Worm (Caenorhabditis elegans) whole organism, L3 larva: ENCODE data around the gene aars-1.

Source experiments
- aly-2 ChIP-seq: fragments of 150-350 bp; optimal IDR thresholded peaks from 2 replicates; lab custom pipeline; 2014; ENCODE audit warnings: missing biosample characterization, missing genetic modification characterization
- ama-1 ChIP-seq: fragments of 150-350 bp; optimal IDR thresholded peaks from 2 replicates; lab custom pipeline; 2018
- ceh-16 ChIP-seq: sonication (generic microtip); optimal IDR thresholded peaks from 2 replicates; lab custom pipeline; 2017; ENCODE audit warnings: missing biosample characterization, missing genetic modification characterization
- ceh-28 ChIP-seq: fragments of 150-350 bp; optimal IDR thresholded peaks from 2 replicates; lab custom pipeline; 2014; ENCODE audit warnings: missing biosample characterization, missing genetic modification reagents, missing genetic modification characterization
- ceh-82 ChIP-seq: fragments of 150-350 bp; optimal IDR thresholded peaks from 2 replicates; lab custom pipeline; 2014; ENCODE audit warnings: missing biosample characterization, missing genetic modification characterization
- egl-27 ChIP-seq: sonication (generic microtip); optimal IDR thresholded peaks from 4 replicates; lab custom pipeline; 2017; ENCODE audit warnings: missing biosample characterization, missing genetic modification reagents, missing genetic modification characterization
- elt-2 ChIP-seq: sonication (generic microtip); optimal IDR thresholded peaks from 2 replicates; lab custom pipeline; 2016; ENCODE audit warnings: missing genetic modification reagents, mild to moderate bottlenecking, missing genetic modification characterization, missing compliant biosample characterization
- elt-3 ChIP-seq, 3 experiments: fragments of 150-350 bp in 1 of 3; sonication (generic microtip) in 2 of 3; optimal IDR thresholded peaks; 2 replicates in 2 of 3; 4 replicates in 1 of 3; lab custom pipeline; 2014 to 2017; ENCODE audit warnings: missing biosample characterization in 3 of 3, missing genetic modification characterization in 3 of 3
- eor-1 ChIP-seq, 2 experiments: fragments of 150-350 bp; optimal IDR thresholded peaks; 2 replicates each; lab custom pipeline; 2014 to 2018; ENCODE audit warnings: missing biosample characterization in 2 of 2, missing genetic modification characterization in 2 of 2
- fos-1 ChIP-seq: fragments of 150-350 bp; optimal IDR thresholded peaks from 2 replicates; lab custom pipeline; 2014; ENCODE audit warnings: missing biosample characterization, missing genetic modification characterization
- jun-1 ChIP-seq: fragments of 150-350 bp; optimal IDR thresholded peaks from 2 replicates; lab custom pipeline; 2014; ENCODE audit warnings: missing biosample characterization, missing genetic modification reagents, missing genetic modification characterization
- lin-15B ChIP-seq: fragments of 150-350 bp; optimal IDR thresholded peaks from 2 replicates; lab custom pipeline; 2014; ENCODE audit warnings: missing biosample characterization, missing genetic modification characterization
- lin-39 ChIP-seq: fragments of 150-350 bp; optimal IDR thresholded peaks from 2 replicates; lab custom pipeline; 2018; ENCODE audit warnings: missing biosample characterization, missing genetic modification reagents, missing genetic modification characterization
- mdl-1 ChIP-seq: fragments of 150-350 bp; optimal IDR thresholded peaks from 2 replicates; lab custom pipeline; 2014; ENCODE audit warnings: missing biosample characterization, missing genetic modification characterization
- mml-1 ChIP-seq: fragments of 150-350 bp; sonication (generic microtip); optimal IDR thresholded peaks from 3 replicates; lab custom pipeline; 2014; ENCODE audit warnings: missing biosample characterization, missing genetic modification characterization
- nfya-1 ChIP-seq: sonication (generic microtip); optimal IDR thresholded peaks from 2 replicates; lab custom pipeline; 2017; ENCODE audit warnings: missing genetic modification characterization, mild to moderate bottlenecking, missing compliant biosample characterization, antibody characterized with exemption, moderate library complexity; ENCODE audit not compliant: insufficient read depth
- nhr-12 ChIP-seq: fragments of 150-350 bp; optimal IDR thresholded peaks from 2 replicates; lab custom pipeline; 2014; ENCODE audit warnings: missing biosample characterization, missing genetic modification characterization
- nhr-23 ChIP-seq: fragments of 150-350 bp; optimal IDR thresholded peaks from 2 replicates; lab custom pipeline; 2014; ENCODE audit warnings: missing biosample characterization, missing genetic modification reagents, missing genetic modification characterization
- nhr-237 ChIP-seq: fragments of 150-350 bp; optimal IDR thresholded peaks from 2 replicates; lab custom pipeline; 2014; ENCODE audit warnings: missing biosample characterization, missing genetic modification characterization
- nhr-25 ChIP-seq: sonication (generic microtip); optimal IDR thresholded peaks from 2 replicates; lab custom pipeline; 2017; ENCODE audit warnings: missing biosample characterization, missing genetic modification characterization
- nhr-28 ChIP-seq: fragments of 150-350 bp; optimal IDR thresholded peaks from 2 replicates; lab custom pipeline; 2014; ENCODE audit warnings: missing biosample characterization, missing genetic modification characterization
- nhr-43 ChIP-seq: sonication (generic microtip); optimal IDR thresholded peaks from 2 replicates; lab custom pipeline; 2016; ENCODE audit warnings: mild to moderate bottlenecking, missing genetic modification characterization, missing compliant biosample characterization; ENCODE audit not compliant: poor library complexity, severe bottlenecking
- nhr-67 ChIP-seq: fragments of 150-350 bp; optimal IDR thresholded peaks from 2 replicates; lab custom pipeline; 2014; ENCODE audit warnings: missing biosample characterization, missing genetic modification characterization
- nhr-76 ChIP-seq: fragments of 150-350 bp; sonication (generic microtip); optimal IDR thresholded peaks from 5 replicates; lab custom pipeline; 2014; ENCODE audit warnings: missing biosample characterization, missing genetic modification characterization
- nhr-77 ChIP-seq: fragments of 150-350 bp; optimal IDR thresholded peaks from 2 replicates; lab custom pipeline; 2014; ENCODE audit warnings: missing biosample characterization, missing genetic modification characterization
- pha-4 ChIP-seq: fragments of 150-350 bp; optimal IDR thresholded peaks from 2 replicates; lab custom pipeline; 2014; ENCODE audit warnings: missing biosample characterization, missing genetic modification reagents, missing genetic modification characterization
- skn-1 ChIP-seq: fragments of 150-350 bp; optimal IDR thresholded peaks from 2 replicates; lab custom pipeline; 2014; ENCODE audit warnings: missing biosample characterization, missing genetic modification characterization
- snpc-4 ChIP-seq: fragments of 150-350 bp; optimal IDR thresholded peaks from 2 replicates; lab custom pipeline; 2014; ENCODE audit warnings: missing biosample characterization, missing genetic modification characterization
- tbx-2 ChIP-seq: sonication (generic microtip); optimal IDR thresholded peaks from 2 replicates; lab custom pipeline; 2016; ENCODE audit warnings: mild to moderate bottlenecking, missing genetic modification characterization, missing compliant biosample characterization
- unc-62 ChIP-seq: fragments of 150-350 bp; sonication (generic microtip); optimal IDR thresholded peaks from 4 replicates; lab custom pipeline; 2014; ENCODE audit warnings: missing biosample characterization, missing genetic modification reagents, missing genetic modification characterization
- ztf-11 ChIP-seq: fragments of 150-350 bp; optimal IDR thresholded peaks from 2 replicates; lab custom pipeline; 2014; ENCODE audit warnings: missing biosample characterization, missing genetic modification characterization
- ztf-4 ChIP-seq: fragments of 150-350 bp; optimal IDR thresholded peaks from 2 replicates; lab custom pipeline; 2014; ENCODE audit warnings: missing biosample characterization, missing genetic modification characterization

The aars-1 gene

DNA sequence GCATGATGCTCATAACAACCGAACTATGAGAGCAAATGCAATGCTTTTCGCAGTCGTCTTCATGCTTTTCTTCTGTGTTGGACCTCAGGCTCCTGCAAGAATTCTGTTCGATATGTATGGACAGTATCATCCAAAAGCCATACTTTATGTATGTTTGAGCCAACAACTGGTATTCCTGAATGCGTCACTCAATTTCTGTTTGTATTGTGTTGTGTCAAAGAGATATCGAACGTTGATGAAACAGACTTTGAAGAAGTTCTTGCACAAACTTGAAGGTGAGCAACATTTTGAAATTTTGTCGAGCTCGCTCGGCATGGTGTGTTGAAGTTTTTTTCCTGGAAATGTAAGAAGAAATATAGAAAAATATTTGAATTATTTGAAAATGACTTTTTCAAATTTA lies 48.6 kb upstream of the aars-1 start:
- TF ChIP-seq unc-62 (GFP tag; lab: Kevin White, UChicago) (no peak), nhr-237 (tag; lab: Kevin White, UChicago) (no peak), nhr-12 (no peak), nhr-23 (tag; lab: Kevin White, UChicago) (no peak), fos-1 (tag; lab: Kevin White, UChicago) (no peak), nhr-76 (tag; lab: Kevin White, UChicago) (no peak), nhr-28 (tag; lab: Kevin White, UChicago) (no peak), aly-2 (tag; lab: Kevin White, UChicago) (no peak), egl-27 (tag; lab: Kevin White, UChicago) (no peak), jun-1 (tag; lab: Kevin White, UChicago) (no peak), ztf-11 (tag; lab: Kevin White, UChicago) (no peak), mdl-1 (tag; lab: Kevin White, UChicago) (no peak), ceh-28 (tag; lab: Kevin White, UChicago) (no peak), ztf-4 (tag; lab: Kevin White, UChicago) (no peak), lin-39 (tag; lab: Kevin White, UChicago) (no peak), nhr-67 (no peak)

DNA sequence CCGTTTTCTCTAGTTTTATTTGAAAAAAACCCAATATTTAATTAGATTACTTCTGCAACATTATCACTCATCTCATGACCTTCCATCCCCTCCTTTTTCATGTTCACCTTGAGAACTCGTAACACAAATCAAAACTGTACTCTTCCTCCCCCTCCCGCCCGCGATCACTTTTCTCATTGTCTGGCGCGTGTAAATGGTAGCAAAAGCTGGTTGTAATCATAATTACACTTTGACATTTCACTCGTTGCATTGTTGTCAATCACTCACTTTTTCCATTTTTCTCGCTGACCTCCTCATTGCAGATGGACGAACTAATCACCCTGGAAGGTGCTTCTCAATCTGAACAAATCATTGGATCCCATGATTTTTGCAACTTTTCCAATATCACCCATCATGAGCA lies 46.1 kb upstream of the aars-1 start, which contains the start of gene npr-41:
TSS of gene npr-41 (plus strand) at position 301 of the 400 bp plus-strand sequence.
- peak; percentile 69 for TF ChIP-seq nhr-25 (tag; lab: Kevin White, UChicago)
- no peak for TF ChIP-seq nhr-23 (tag; lab: Kevin White, UChicago)
- TF ChIP-seq, all 47 proteins: peak for 1

DNA sequence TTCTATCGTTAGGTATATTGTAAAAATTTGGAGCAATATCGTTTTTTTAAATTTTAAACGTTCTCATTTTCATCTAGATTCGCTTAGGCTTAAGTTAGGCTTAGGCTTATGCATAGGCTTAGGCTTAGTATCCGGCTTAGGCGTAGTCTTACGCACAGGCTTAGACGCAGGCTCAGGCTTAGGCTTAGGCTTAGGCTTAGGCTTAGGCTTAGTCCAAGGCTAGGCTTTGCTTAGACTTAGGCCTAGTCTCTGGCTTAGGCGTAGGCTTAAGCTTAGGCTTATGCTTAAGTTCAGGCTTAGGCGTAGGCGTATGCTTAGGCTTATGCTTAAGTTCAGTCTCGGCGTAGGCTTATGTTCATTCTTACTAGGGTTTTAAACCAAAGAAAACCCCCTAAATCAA lies 39.5 kb upstream of the aars-1 start:
- TF ChIP-seq ceh-82 (no peak), ama-1 (no peak)
- TF ChIP-seq, all 47 proteins: peak for 0

DNA sequence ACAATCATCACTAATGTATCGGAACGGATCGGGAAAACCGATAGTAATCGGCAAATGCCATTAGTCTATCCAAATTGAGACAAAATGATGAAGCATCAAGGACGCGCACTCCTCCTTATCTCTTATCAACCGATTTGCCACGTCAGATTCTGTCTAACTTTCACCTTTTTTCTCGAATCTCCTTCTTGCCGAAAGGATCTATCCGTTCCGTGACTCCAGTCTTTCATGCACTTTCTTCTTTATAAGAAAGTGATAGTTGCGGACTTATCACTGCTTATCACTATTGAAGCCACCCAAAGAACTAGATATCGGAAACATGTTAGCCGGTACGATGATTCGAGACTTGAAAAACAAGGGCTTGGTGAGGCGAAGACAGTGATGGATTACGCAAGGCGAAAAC lies 37.7 kb upstream of the aars-1 start:
- TF ChIP-seq eor-1 (tag; optimal IDR thresholded peaks at IDR 0.05; lab: Kevin White, UChicago) (no peak), nhr-25 (tag; lab: Kevin White, UChicago) (peak; percentile 60), nhr-43 (tag; lab: Kevin White, UChicago) (peak; percentile 81), nhr-77 (tag; lab: Kevin White, UChicago) (no peak), lin-15B (no peak), tbx-2 (peak; percentile 39), skn-1 (tag; lab: Kevin White, UChicago) (no peak), nhr-23 (tag; lab: Kevin White, UChicago) (peak; percentile 49), elt-3 (tag; optimal IDR thresholded peaks at IDR 0.05; lab: Kevin White, UChicago) (peak; percentile 98 to 100 (median 100))

DNA sequence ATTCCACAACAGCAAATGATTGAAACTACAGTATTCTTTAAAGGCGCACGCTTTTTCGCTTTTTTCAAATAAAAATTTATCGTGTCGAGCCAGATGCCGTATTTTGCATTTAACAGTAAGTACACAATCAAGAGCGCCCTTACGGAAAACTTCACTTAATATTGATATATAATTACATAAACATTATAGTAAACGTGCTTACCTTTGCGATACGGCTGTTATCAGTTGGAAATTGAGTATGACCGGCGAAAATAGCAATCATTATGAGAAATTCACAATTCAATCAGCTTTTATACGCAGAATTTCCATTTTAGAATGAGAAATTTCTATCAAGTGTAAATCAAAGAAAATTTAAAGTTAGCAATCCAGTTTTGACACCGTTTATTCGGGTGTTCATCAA lies 35.9 kb upstream of the aars-1 start, which contains the start of gene B0334.20:
TSS of gene B0334.20 (minus strand) at position 262 of the 400 bp plus-strand sequence.
- peak; percentile 44 for TF ChIP-seq elt-2 (tag; lab: Kevin White, UChicago)
- TF ChIP-seq unc-62 (GFP tag; lab: Kevin White, UChicago), result no peak

DNA sequence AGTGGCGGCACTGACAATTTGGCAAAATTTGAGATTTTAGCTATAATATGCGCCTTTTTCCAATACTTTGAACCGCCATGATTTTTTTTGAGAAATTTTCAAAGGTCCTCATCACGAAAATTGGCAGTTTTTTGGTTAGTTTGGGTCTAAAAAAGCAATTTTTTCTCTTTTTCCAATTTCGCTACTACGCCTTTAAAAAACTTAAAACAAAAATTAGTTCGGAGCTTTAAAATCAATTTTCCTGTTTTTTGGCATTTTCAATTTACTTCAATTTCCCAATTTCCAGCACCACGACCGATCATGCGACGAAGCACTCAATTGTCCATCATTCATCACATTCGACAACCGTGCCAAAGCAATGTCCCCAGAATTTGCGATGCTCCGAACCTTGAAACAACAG lies 33.1 kb upstream of the aars-1 start, which contains the start of gene B0334.5:
TSS of gene B0334.5 (plus strand) at position 301 of the 400 bp plus-strand sequence.
- TF ChIP-seq pha-4 (tag; lab: Kevin White, UChicago), result no peak
- no peak for TF ChIP-seq ceh-16 (tag; lab: Kevin White, UChicago)
- TF ChIP-seq mml-1 (tag; lab: Kevin White, UChicago), result no peak

DNA sequence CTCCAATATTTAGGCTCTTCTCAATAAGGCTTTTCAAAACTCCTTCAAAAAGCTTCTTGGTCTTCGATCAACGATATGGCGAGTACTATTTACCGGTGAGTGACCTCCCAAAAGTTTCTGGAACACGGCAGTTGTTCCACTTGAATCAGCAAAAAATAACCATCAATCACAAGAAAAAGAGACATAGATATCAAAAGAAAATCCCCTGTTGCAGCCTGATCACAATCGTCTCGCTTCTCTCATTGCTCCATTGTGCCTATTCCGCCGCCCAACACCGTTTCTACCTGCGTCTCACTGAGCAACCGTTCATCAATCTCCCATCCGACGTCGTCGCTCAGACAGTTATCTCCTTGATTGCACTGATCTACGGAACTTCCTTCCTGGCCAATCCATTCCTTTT lies 32.5 kb upstream of the aars-1 start, which contains the start of gene emc-5:
TSS of gene emc-5 (plus strand) at position 14 of the 400 bp plus-strand sequence.
- TF ChIP-seq snpc-4 (tag; lab: Kevin White, UChicago) (no peak), nhr-28 (tag; lab: Kevin White, UChicago) (no peak), lin-39 (tag; lab: Kevin White, UChicago) (peak; percentile 69), nfya-1 (tag; lab: Kevin White, UChicago) (peak; percentile 21), nhr-77 (tag; lab: Kevin White, UChicago) (no peak), pha-4 (tag; lab: Kevin White, UChicago) (no peak), lin-15B (no peak)
